Worm (Caenorhabditis elegans) whole organism, late embryonic: Measurements from ENCODE around the gene R12B2.2.

Experiments used
- F13H6.1 ChIP-seq: sonication (generic microtip); optimal IDR thresholded peaks from 2 replicates; lab custom pipeline; 2016; ENCODE audit warnings: missing genetic modification characterization, missing compliant biosample characterization
- Y22D7AL.16 ChIP-seq: sonication (generic microtip); optimal IDR thresholded peaks from 2 replicates; lab custom pipeline; 2016; ENCODE audit warnings: missing genetic modification characterization, missing compliant biosample characterization
- ama-1 ChIP-seq: fragments of 150-350 bp; optimal IDR thresholded peaks from 2 replicates; lab custom pipeline; 2014
- ceh-22 ChIP-seq: sonication (generic microtip); optimal IDR thresholded peaks from 2 replicates; lab custom pipeline; 2017; ENCODE audit warnings: missing biosample characterization, missing genetic modification characterization
- mec-3 ChIP-seq: sonication (generic microtip); optimal IDR thresholded peaks from 2 replicates; lab custom pipeline; 2016; ENCODE audit warnings: borderline replicate concordance, missing genetic modification characterization, missing compliant biosample characterization
- nhr-232 ChIP-seq: sonication (generic microtip); optimal IDR thresholded peaks from 2 replicates; lab custom pipeline; 2016; ENCODE audit warnings: missing genetic modification characterization, missing compliant biosample characterization
- pag-3 ChIP-seq: sonication (generic microtip); optimal IDR thresholded peaks from 2 replicates; lab custom pipeline; 2016; ENCODE audit warnings: missing compliant biosample characterization, missing genetic modification characterization, borderline replicate concordance
- pha-4 ChIP-seq: fragments of 150-350 bp; optimal IDR thresholded peaks from 2 replicates; lab custom pipeline; 2018; ENCODE audit warnings: missing biosample characterization, missing genetic modification reagents, missing genetic modification characterization
- sdc-2 ChIP-seq: sonication (generic microtip); optimal IDR thresholded peaks from 2 replicates; lab custom pipeline; 2016; ENCODE audit warnings: missing genotype, missing genetic modification characterization, missing compliant biosample characterization
- unc-55 ChIP-seq: sonication (generic microtip); optimal IDR thresholded peaks from 2 replicates; lab custom pipeline; 2017; ENCODE audit warnings: missing biosample characterization, missing genetic modification reagents, missing genetic modification characterization
- unc-86 ChIP-seq: sonication (generic microtip); optimal IDR thresholded peaks from 2 replicates; lab custom pipeline; 2016; ENCODE audit warnings: missing genetic modification characterization, missing compliant biosample characterization

ce11 chrIII:5814799-5815198, 8.0 kb downstream of the R12B2.2 start, which contains the start of gene R12B2.7:
- no peak for TF ChIP-seq unc-86 (tag; lab: Kevin White, UChicago)
- no peak for TF ChIP-seq ama-1 (lab: Kevin White, UChicago)
- TF ChIP-seq F13H6.1 (tag; lab: Kevin White, UChicago) = no peak
- TF ChIP-seq mec-3 (tag; lab: Kevin White, UChicago) = no peak
- no peak for TF ChIP-seq nhr-232 (tag; lab: Kevin White, UChicago)
- peak; percentile 34 for TF ChIP-seq unc-55 (GFP tag; lab: Kevin White, UChicago)
- no peak for TF ChIP-seq sdc-2
- TF ChIP-seq pha-4 (tag; lab: Kevin White, UChicago) = no peak
- TF ChIP-seq Y22D7AL.16 (tag; lab: Kevin White, UChicago) = no peak
- TF ChIP-seq ceh-22 (tag; lab: Kevin White, UChicago) = no peak
- no peak for TF ChIP-seq pag-3 (tag; lab: Kevin White, UChicago)
